Worm (Caenorhabditis elegans) whole organism, midembryonic: Measurements from ENCODE around the gene C32C4.3.

Experiments used
- flt-1 ChIP-seq: fragments of 200-800 bp; sonication (Bioruptor generic); IDR thresholded peaks from 2 replicates; pipeline ENCODE4 v1.3.6; 2022; ENCODE audit warnings: missing genetic modification characterization, missing compliant biosample characterization
- klf-2 ChIP-seq: fragments of 200-800 bp; sonication (Bioruptor generic); conservative IDR thresholded peaks from 2 replicates; pipeline ENCODE4 v1.3.6; 2022; ENCODE audit warnings: missing genetic modification reagents, missing genetic modification characterization, missing compliant biosample characterization
- med-1 ChIP-seq: sonication (generic microtip); optimal IDR thresholded peaks from 2 replicates; lab custom pipeline; 2017; ENCODE audit warnings: missing genetic modification characterization, mild to moderate bottlenecking, missing compliant biosample characterization, antibody characterized with exemption, missing genetic modification reagents; ENCODE audit not compliant: insufficient read depth
- ref-1 ChIP-seq: fragments of 200-800 bp; sonication (Bioruptor generic); conservative IDR thresholded peaks from 2 replicates; pipeline ENCODE4 v1.3.6; 2022; ENCODE audit warnings: missing genetic modification reagents, missing genetic modification characterization, missing compliant biosample characterization
- ztf-23 ChIP-seq: fragments of 200-800 bp; sonication (Bioruptor generic); IDR thresholded peaks from 2 replicates; pipeline ENCODE4 v1.3.6; 2022; ENCODE audit warnings: missing genetic modification reagents, missing genetic modification characterization, missing compliant biosample characterization

- TF ChIP-seq ref-1 (no peak), flt-1 (GFP tag; lab: Robert Waterston, UW) (no peak), med-1 (GFP tag; lab: Kevin White, UChicago) (no peak), ztf-23 (GFP tag; lab: Robert Waterston, UW) (no peak), klf-2 (no peak)
These were observed 48.2 kb downstream of the C32C4.3 start, which contains the start of gene scpl-4 for ce11 chrV:10598670-10599154.
